Worm (Caenorhabditis elegans): ENCODE measurements around the gene nonu-1.

- TF ChIP-seq chd-7 (tag; optimal IDR thresholded peaks at IDR 0.05) (no peak), dox-1 (GFP tag; IDR thresholded peaks at IDR 0.05) (no peak), bed-2 (GFP tag; IDR thresholded peaks at IDR 0.05) (no peak), lag-1 (GFP tag; IDR thresholded peaks at IDR 0.05) (no peak)
Observed at ce11 chrIII:4830207-4830606, 19.5 kb downstream of the nonu-1 start, which contains the start of gene nspd-9.
